ENCODE assay signal across 2 worm cellular contexts in genomic region chrV:1610097-1610496, ce11.
TF ChIP-seq lines count a peak whose summit lies in the region.

Gene nhr-177, plus strand, starts transcription at chrV:1610263.

TF ChIP-seq in whole organism, L2 larva, 48 proteins besides CTCF, POLR2A, EP300 and RAD21 (continued from another document):
- TF ChIP-seq mdl-1 (tag; optimal IDR thresholded peaks at IDR 0.05; lab: Kevin White, UChicago) (no peak), unc-39 (tag; optimal IDR thresholded peaks at IDR 0.05; lab: Kevin White, UChicago) (no peak), skn-1 (tag; optimal IDR thresholded peaks at IDR 0.05; lab: Kevin White, UChicago) (peak; percentile 32), mab-5 (tag; optimal IDR thresholded peaks at IDR 0.05; lab: Kevin White, UChicago) (no peak), sma-3 (GFP tag; optimal IDR thresholded peaks at IDR 0.05; lab: Kevin White, UChicago) (no peak), snpc-4 (tag; optimal IDR thresholded peaks at IDR 0.05; lab: Kevin White, UChicago) (no peak), ceh-16 (tag; optimal IDR thresholded peaks at IDR 0.05; lab: Kevin White, UChicago) (peak; percentile 37), nhr-25 (tag; optimal IDR thresholded peaks at IDR 0.05; lab: Kevin White, UChicago) (no peak)
TF ChIP-seq in whole organism, L2 larva: peak in this region for 5.

TF ChIP-seq in whole organism, L4 larva, 104 proteins besides CTCF, POLR2A, EP300 and RAD21 (continued from another document):
- TF ChIP-seq unc-62 (GFP tag; optimal IDR thresholded peaks at IDR 0.05 in 1 of 2; lab: Kevin White, UChicago) (peak in 1 of 2 experiments; percentile 35), unc-62 (tag; optimal IDR thresholded peaks at IDR 0.05; lab: Kevin White, UChicago) (no peak), skn-1 (tag; optimal IDR thresholded peaks at IDR 0.05; lab: Kevin White, UChicago) (no peak), tra-1 (GFP tag; IDR thresholded peaks at IDR 0.05; lab: Robert Waterston, UW) (no peak), nhr-76 (tag; optimal IDR thresholded peaks at IDR 0.05; lab: Kevin White, UChicago) (no peak), zag-1 (tag; optimal IDR thresholded peaks at IDR 0.05; lab: Kevin White, UChicago) (no peak), aly-2 (tag; optimal IDR thresholded peaks at IDR 0.05; lab: Kevin White, UChicago) (no peak), nhr-102 (tag; optimal IDR thresholded peaks at IDR 0.05; lab: Kevin White, UChicago) (peak; percentile 36), php-3 (GFP tag; IDR thresholded peaks at IDR 0.05; lab: Robert Waterston, UW) (peak; percentile 56; the same call in 1 of the 2 replicates), jun-1 (tag; optimal IDR thresholded peaks at IDR 0.05; lab: Kevin White, UChicago) (no peak), ceh-82 (tag; optimal IDR thresholded peaks at IDR 0.05; lab: Kevin White, UChicago) (no peak), rbr-2 (tag; optimal IDR thresholded peaks at IDR 0.05; lab: Kevin White, UChicago) (no peak), daf-19 (GFP tag; conservative IDR thresholded peaks at IDR 0.05; lab: Robert Waterston, UW) (no peak), unc-130 (GFP tag; optimal IDR thresholded peaks at IDR 0.05; lab: Kevin White, UChicago) (no peak), D1046.2 (GFP tag; IDR thresholded peaks at IDR 0.05; lab: Robert Waterston, UW) (no peak), pha-4 (GFP tag; IDR thresholded peaks at IDR 0.05; lab: Robert Waterston, UW) (no peak), pha-4 (tag; optimal IDR thresholded peaks at IDR 0.05; lab: Kevin White, UChicago) (no peak), egl-27 (tag; optimal IDR thresholded peaks at IDR 0.05; lab: Kevin White, UChicago) (no peak), zfp-3 (GFP tag; conservative IDR thresholded peaks at IDR 0.05; lab: Robert Waterston, UW) (no peak), dmd-6 (GFP tag; IDR thresholded peaks at IDR 0.05; lab: Robert Waterston, UW) (peak; percentile 63), Y105C5A.15 (GFP tag; IDR thresholded peaks at IDR 0.05; lab: Robert Waterston, UW) (no peak), sdz-12 (GFP tag; optimal IDR thresholded peaks at IDR 0.05; lab: Kevin White, UChicago) (no peak), lir-3 (tag; optimal IDR thresholded peaks at IDR 0.05; lab: Kevin White, UChicago) (no peak), mdt-29 (GFP tag; IDR thresholded peaks at IDR 0.05; lab: Robert Waterston, UW) (no peak), duxl-1 (tag; optimal IDR thresholded peaks at IDR 0.05; lab: Kevin White, UChicago; ENCODE audit: poor library complexity) (no peak), dpl-1 (GFP tag; optimal IDR thresholded peaks at IDR 0.05; lab: Kevin White, UChicago) (no peak), lin-15B (tag; optimal IDR thresholded peaks at IDR 0.05; lab: Kevin White, UChicago) (no peak), daf-16 (GFP tag; optimal IDR thresholded peaks at IDR 0.05; lab: Kevin White, UChicago) (no peak), daf-16 (tag; optimal IDR thresholded peaks at IDR 0.05; lab: Kevin White, UChicago) (peak; percentile 81), dmd-8 (GFP tag; IDR thresholded peaks at IDR 0.05; lab: Robert Waterston, UW) (no peak), T20F7.1 (GFP tag; optimal IDR thresholded peaks at IDR 0.05; lab: Kevin White, UChicago) (no peak), F49E8.2 (tag; optimal IDR thresholded peaks at IDR 0.05; lab: Kevin White, UChicago; ENCODE audit: borderline replicate concordance) (no peak), lin-38 (GFP tag; IDR thresholded peaks at IDR 0.05; lab: Robert Waterston, UW) (no peak), set-16 (GFP tag; IDR thresholded peaks at IDR 0.05; lab: Robert Waterston, UW) (no peak), pqm-1 (tag; optimal IDR thresholded peaks at IDR 0.05; lab: Kevin White, UChicago) (peak; percentile 53)
